Worm (Caenorhabditis elegans) whole organism, L2 larva: ENCODE data around the gene Y25C1A.2.

Source experiments
- R02D3.7 ChIP-seq: fragments of 150-350 bp; optimal IDR thresholded peaks from 2 replicates; lab custom pipeline; 2014; ENCODE audit warnings: missing biosample characterization, missing genetic modification characterization
- Y55F3AM.14 ChIP-seq: fragments of 200-800 bp; sonication (Bioruptor generic); optimal IDR thresholded peaks from 2 replicates; lab custom pipeline; 2018; ENCODE audit warnings: mild to moderate bottlenecking, missing genetic modification characterization, missing compliant biosample characterization
- ZK546.5 ChIP-seq: sonication (generic microtip); optimal IDR thresholded peaks from 2 replicates; lab custom pipeline; 2017; ENCODE audit warnings: missing biosample characterization, missing genetic modification characterization
- alr-1 ChIP-seq: fragments of 150-350 bp; optimal IDR thresholded peaks from 2 replicates; lab custom pipeline; 2014; ENCODE audit warnings: missing biosample characterization, missing genetic modification characterization
- aly-2 ChIP-seq: fragments of 150-350 bp; optimal IDR thresholded peaks from 2 replicates; lab custom pipeline; 2014; ENCODE audit warnings: missing biosample characterization, missing genetic modification characterization
- blmp-1 ChIP-seq: sonication (generic microtip); optimal IDR thresholded peaks from 2 replicates; lab custom pipeline; 2017; ENCODE audit warnings: missing genetic modification characterization, mild to moderate bottlenecking, missing compliant biosample characterization, antibody characterized with exemption, moderate library complexity; ENCODE audit not compliant: insufficient read depth
- ceh-16 ChIP-seq: fragments of 150-350 bp; optimal IDR thresholded peaks from 2 replicates; lab custom pipeline; 2014; ENCODE audit warnings: missing biosample characterization, missing genetic modification characterization
- ceh-82 ChIP-seq: fragments of 150-350 bp; optimal IDR thresholded peaks from 2 replicates; lab custom pipeline; 2014; ENCODE audit warnings: missing biosample characterization, missing genetic modification characterization
- dmd-4 ChIP-seq: sonication (generic microtip); optimal IDR thresholded peaks from 2 replicates; lab custom pipeline; 2017; ENCODE audit warnings: missing biosample characterization, missing genetic modification characterization
- egl-27 ChIP-seq: sonication (generic microtip); optimal IDR thresholded peaks from 3 replicates; lab custom pipeline; 2017; ENCODE audit warnings: missing biosample characterization, missing genetic modification reagents, missing genetic modification characterization
- elt-1 ChIP-seq: fragments of 150-350 bp; optimal IDR thresholded peaks from 2 replicates; lab custom pipeline; 2014; ENCODE audit warnings: missing biosample characterization, missing genetic modification characterization
- elt-3 ChIP-seq: sonication (generic microtip); optimal IDR thresholded peaks from 2 replicates; lab custom pipeline; 2017; ENCODE audit warnings: missing biosample characterization, missing genetic modification characterization
- lin-11 ChIP-seq: fragments of 150-350 bp; sonication (generic microtip); optimal IDR thresholded peaks from 2 replicates; lab custom pipeline; 2014; ENCODE audit warnings: missing biosample characterization, missing genetic modification characterization, inconsistent platforms, mixed read lengths
- lin-13 ChIP-seq: fragments of 150-350 bp; optimal IDR thresholded peaks from 2 replicates; lab custom pipeline; 2014; ENCODE audit warnings: missing biosample characterization, missing genetic modification reagents, missing genetic modification characterization
- lsy-2 ChIP-seq, 2 experiments: fragments of 150-350 bp in 1 of 2; sonication (generic microtip) in 1 of 2; optimal IDR thresholded peaks; 2 replicates each; lab custom pipeline; 2014 to 2017; ENCODE audit warnings: missing biosample characterization in 2 of 2, missing genetic modification characterization in 2 of 2
- mab-5 ChIP-seq: fragments of 150-350 bp; optimal IDR thresholded peaks from 2 replicates; lab custom pipeline; 2014; ENCODE audit warnings: missing biosample characterization, missing genetic modification characterization
- nhr-11 ChIP-seq: fragments of 150-350 bp; optimal IDR thresholded peaks from 2 replicates; lab custom pipeline; 2014; ENCODE audit warnings: missing biosample characterization, missing genetic modification characterization
- nhr-21 ChIP-seq: fragments of 150-350 bp; optimal IDR thresholded peaks from 2 replicates; lab custom pipeline; 2014; ENCODE audit warnings: missing biosample characterization, missing genetic modification characterization
- nhr-23 ChIP-seq: fragments of 150-350 bp; optimal IDR thresholded peaks from 2 replicates; lab custom pipeline; 2014; ENCODE audit warnings: missing biosample characterization, missing genetic modification reagents, missing genetic modification characterization
- nhr-6 ChIP-seq: fragments of 150-350 bp; optimal IDR thresholded peaks from 2 replicates; lab custom pipeline; 2014; ENCODE audit warnings: missing biosample characterization, missing genetic modification characterization
- peb-1 ChIP-seq: fragments of 150-350 bp; optimal IDR thresholded peaks from 2 replicates; lab custom pipeline; 2014; ENCODE audit warnings: missing biosample characterization, missing genetic modification characterization
- sem-4 ChIP-seq: fragments of 150-350 bp; optimal IDR thresholded peaks from 2 replicates; lab custom pipeline; 2014; ENCODE audit warnings: missing biosample characterization, missing genetic modification reagents, missing genetic modification characterization
- skn-1 ChIP-seq: sonication (generic microtip); optimal IDR thresholded peaks from 2 replicates; lab custom pipeline; 2017; ENCODE audit warnings: missing biosample characterization, missing genetic modification characterization
- sma-3 ChIP-seq: sonication (generic microtip); optimal IDR thresholded peaks from 2 replicates; lab custom pipeline; 2016; ENCODE audit warnings: missing genetic modification reagents, missing genetic modification characterization, missing compliant biosample characterization
- snpc-4 ChIP-seq: fragments of 150-350 bp; optimal IDR thresholded peaks from 2 replicates; lab custom pipeline; 2014; ENCODE audit warnings: missing biosample characterization, missing genetic modification characterization
- unc-39 ChIP-seq: fragments of 150-350 bp; optimal IDR thresholded peaks from 2 replicates; lab custom pipeline; 2014; ENCODE audit warnings: missing biosample characterization, missing genetic modification characterization
- ztf-1 ChIP-seq: fragments of 200-800 bp; sonication (Bioruptor generic); conservative IDR thresholded peaks from 2 replicates; pipeline ENCODE4 v1.3.6; 2022; ENCODE audit warnings: missing genetic modification characterization, missing compliant biosample characterization
- ztf-11 ChIP-seq: sonication (generic microtip); optimal IDR thresholded peaks from 2 replicates; lab custom pipeline; 2017; ENCODE audit warnings: missing biosample characterization, missing genetic modification characterization
- ztf-4 ChIP-seq: fragments of 150-350 bp; optimal IDR thresholded peaks from 2 replicates; lab custom pipeline; 2014; ENCODE audit warnings: missing biosample characterization, missing genetic modification characterization

Gene Y25C1A.2

DNA sequence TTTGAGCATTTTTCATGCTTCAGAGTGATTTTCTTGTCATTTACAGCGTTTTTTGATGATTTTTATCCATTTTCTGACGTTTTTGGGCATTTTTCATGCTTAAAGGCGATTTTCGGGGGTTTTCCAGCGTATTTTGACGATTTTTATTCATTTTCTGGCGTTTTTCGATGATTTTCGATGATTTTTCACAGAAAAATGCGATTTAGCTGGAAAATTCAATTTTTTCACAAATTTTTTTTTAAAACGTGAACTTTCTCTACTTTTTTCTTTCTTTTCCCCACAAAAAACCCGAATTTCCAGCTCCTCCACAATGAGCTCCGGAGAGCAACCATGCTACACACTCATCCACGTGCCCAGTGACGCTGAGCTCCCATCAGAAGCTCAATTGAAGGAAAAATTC is 33.9 kb upstream of the Y25C1A.2 start, which contains the start of gene copb-1:
Gene copb-1 (plus strand): TSS at position 301 of the 400 bp plus-strand sequence.
- no peak for TF ChIP-seq skn-1

DNA sequence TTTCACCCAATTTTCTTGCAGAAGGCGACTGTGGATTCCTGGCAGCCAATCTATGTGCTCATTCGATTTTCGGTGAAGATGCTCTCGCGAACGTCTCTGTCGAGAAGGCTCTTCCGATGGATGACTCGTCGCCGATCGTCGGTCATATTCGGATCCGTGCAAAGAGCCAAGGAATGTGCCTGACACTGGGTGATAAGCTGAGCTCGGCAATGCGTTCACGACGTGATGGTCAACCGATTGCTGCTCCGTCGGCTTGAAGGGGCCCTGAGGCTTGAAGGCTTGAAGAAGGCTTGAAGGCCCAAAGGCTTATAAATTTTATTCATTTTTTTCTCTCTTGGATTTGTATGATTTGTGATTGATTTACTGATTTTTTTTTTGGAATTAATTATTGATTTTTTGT is 25.3 kb upstream of the Y25C1A.2 start:
- TF ChIP-seq ceh-82 (tag; lab: Kevin White, UChicago) (no peak), nhr-6 (no peak)

DNA sequence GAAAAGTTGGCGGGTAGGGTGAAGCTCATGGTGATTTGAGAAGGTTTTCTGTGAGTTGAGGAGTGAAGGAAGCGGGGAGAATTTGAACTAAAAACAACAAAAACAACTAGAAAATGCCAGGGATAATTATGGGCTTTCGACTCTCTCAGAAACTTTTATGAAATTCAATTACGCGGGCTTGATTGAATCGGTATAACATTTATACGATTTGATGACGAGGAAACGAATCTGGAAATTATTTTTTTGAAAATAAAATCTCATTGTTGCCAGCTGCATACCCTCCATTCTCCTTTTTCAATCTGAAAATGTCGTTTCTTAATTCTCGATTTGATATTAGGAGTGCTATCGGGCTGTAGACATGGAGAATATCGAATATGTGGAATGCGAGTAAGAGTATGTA is 21.1 kb upstream of the Y25C1A.2 start, which contains the start of gene srg-21:
Gene srg-21 (minus strand): TSS at position 101 of the 400 bp plus-strand sequence.
- no peak for TF ChIP-seq ztf-11
- no peak for TF ChIP-seq ceh-82 (tag; lab: Kevin White, UChicago)
- no peak for TF ChIP-seq mab-5 (tag; lab: Kevin White, UChicago)
- no peak for TF ChIP-seq unc-39 (tag; lab: Kevin White, UChicago)
- TF ChIP-seq lin-13 (GFP tag; lab: Kevin White, UChicago): no peak
- no peak for TF ChIP-seq ztf-1 (GFP tag; lab: Robert Waterston, UW)
- TF ChIP-seq, all 48 proteins: peak for 0

DNA sequence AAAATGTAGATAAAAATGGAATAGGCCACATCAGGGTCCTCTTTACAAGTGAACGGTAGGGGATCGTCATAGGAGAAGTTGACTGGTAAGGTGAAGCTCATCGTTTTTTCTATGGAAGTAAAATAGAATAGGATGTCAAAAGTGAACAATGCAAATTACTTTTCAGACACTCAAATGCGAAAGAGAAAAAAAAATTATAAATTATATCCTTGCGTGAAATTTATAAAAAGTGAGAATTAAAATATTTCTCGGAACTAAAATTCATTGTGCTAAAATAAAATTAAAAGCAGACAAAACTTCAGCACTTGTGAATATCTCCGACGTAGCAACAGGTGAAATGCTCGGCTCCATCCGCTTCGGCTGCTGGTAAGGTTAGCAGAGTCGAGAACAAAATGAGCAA is 19.1 kb upstream of the Y25C1A.2 start, which contains the start of gene srg-22:
Gene srg-22 (minus strand): TSS at position 101 of the 400 bp plus-strand sequence.
- no peak for TF ChIP-seq ZK546.5 (tag; lab: Kevin White, UChicago)
- no peak for TF ChIP-seq snpc-4 (tag; lab: Kevin White, UChicago)
- TF ChIP-seq Y55F3AM.14 (GFP tag; lab: Kevin White, UChicago): no peak
- TF ChIP-seq nhr-11 (tag; lab: Kevin White, UChicago): no peak
- TF ChIP-seq blmp-1 (tag; lab: Kevin White, UChicago): no peak
- TF ChIP-seq peb-1: no peak
- no peak for TF ChIP-seq aly-2
- no peak for TF ChIP-seq sma-3 (GFP tag; lab: Kevin White, UChicago)
- TF ChIP-seq R02D3.7 (tag; lab: Kevin White, UChicago): no peak
- TF ChIP-seq egl-27 (tag; lab: Kevin White, UChicago): no peak
- no peak for TF ChIP-seq elt-3 (tag; lab: Kevin White, UChicago)
- no peak for TF ChIP-seq dmd-4 (tag; lab: Kevin White, UChicago)
- TF ChIP-seq lin-11 (tag; lab: Kevin White, UChicago): no peak
- no peak for TF ChIP-seq alr-1 (tag; lab: Kevin White, UChicago)

DNA sequence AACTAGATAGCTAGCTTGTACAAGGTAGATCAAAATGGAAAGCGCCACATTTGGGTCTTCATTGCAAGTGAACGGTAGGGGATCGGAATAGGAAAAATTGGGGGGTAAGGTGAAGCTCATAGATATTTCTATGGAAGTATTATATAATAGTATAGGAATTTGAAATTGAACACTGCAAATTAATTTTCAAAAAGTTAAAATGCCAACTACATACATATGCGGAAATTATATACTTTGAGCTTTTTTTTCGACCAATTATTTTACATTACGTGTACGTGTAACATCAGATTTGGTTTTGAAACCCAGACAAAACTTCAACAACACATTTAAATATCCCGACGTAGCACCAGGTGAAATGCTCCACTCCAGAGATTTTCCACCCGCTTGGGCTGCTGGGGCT is 16.4 kb upstream of the Y25C1A.2 start, which contains the start of gene srg-23:
Gene srg-23 (minus strand): TSS at position 101 of the 400 bp plus-strand sequence.
- TF ChIP-seq elt-1 (tag; lab: Kevin White, UChicago) (no peak), alr-1 (tag; lab: Kevin White, UChicago) (no peak), peb-1 (no peak), nhr-11 (tag; lab: Kevin White, UChicago) (no peak), dmd-4 (tag; lab: Kevin White, UChicago) (no peak), blmp-1 (tag; lab: Kevin White, UChicago) (no peak), ceh-16 (tag; lab: Kevin White, UChicago) (no peak), Y55F3AM.14 (GFP tag; lab: Kevin White, UChicago) (no peak), lsy-2 (tag; optimal IDR thresholded peaks at IDR 0.05; lab: Kevin White, UChicago) (no peak), sem-4 (tag; lab: Kevin White, UChicago) (no peak), nhr-23 (tag; lab: Kevin White, UChicago) (no peak), lin-13 (GFP tag; lab: Kevin White, UChicago) (no peak)

DNA sequence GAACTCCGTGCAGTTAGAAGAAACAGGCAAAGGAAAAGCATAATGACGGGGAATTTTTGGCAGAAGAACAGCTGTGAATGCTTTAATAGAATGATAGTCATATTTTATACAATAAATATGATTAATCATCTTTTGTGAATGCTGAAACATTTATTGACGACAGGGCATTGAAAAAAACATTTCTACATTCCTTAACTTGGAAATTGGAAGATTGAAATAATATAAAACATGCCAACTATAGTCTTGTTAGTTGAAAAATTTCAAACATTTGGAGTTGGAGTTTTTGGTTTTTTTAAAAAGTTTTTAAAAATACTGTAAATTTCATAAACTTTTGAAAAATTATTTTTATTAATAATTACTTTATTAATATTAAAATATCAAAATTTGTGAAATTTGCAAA is 15.6 kb upstream of the Y25C1A.2 start, which contains the start of gene Y25C1A.14:
Gene Y25C1A.14 (minus strand): TSS at position 101 of the 400 bp plus-strand sequence.
- no peak for TF ChIP-seq skn-1
- TF ChIP-seq ceh-16 (tag; lab: Kevin White, UChicago): no peak
- no peak for TF ChIP-seq R02D3.7 (tag; lab: Kevin White, UChicago)
- TF ChIP-seq Y55F3AM.14 (GFP tag; lab: Kevin White, UChicago): no peak
- TF ChIP-seq nhr-21 (tag; lab: Kevin White, UChicago): no peak
- no peak for TF ChIP-seq ztf-4 (tag; lab: Kevin White, UChicago)
- no peak for TF ChIP-seq unc-39 (tag; lab: Kevin White, UChicago)
- TF ChIP-seq ztf-11: no peak
- TF ChIP-seq snpc-4 (tag; lab: Kevin White, UChicago): no peak
